Worm (Caenorhabditis elegans) whole organism, midembryonic: ENCODE results near the gene Y73C8C.8.

Experiments used
- T22C8.4 ChIP-seq: fragments of 200-800 bp; sonication (Bioruptor generic); IDR thresholded peaks from 2 replicates; pipeline ENCODE4 v1.3.6; 2022; ENCODE audit warnings: missing genetic modification characterization, missing compliant biosample characterization
- flt-1 ChIP-seq: fragments of 200-800 bp; sonication (Bioruptor generic); IDR thresholded peaks from 2 replicates; pipeline ENCODE4 v1.3.6; 2022; ENCODE audit warnings: missing genetic modification characterization, missing compliant biosample characterization

DNA sequence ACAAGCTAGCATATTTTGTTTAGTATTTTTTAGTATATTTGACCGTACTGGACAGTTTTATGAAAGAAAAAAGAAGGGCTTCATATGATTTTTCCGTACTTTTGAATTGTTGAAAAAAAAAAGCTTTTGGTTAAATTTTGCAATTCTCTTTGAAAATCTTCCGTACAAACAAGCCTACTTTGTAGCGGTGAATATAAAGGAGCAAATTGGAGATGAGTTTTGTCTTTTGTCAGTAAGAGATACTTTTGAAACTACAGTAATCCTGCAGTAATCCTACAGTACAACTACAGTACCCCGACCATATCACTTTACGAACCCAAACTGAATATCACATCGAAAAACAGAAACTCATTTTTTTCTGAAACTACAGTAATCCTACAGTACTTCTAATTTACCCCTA is 8.8 kb upstream of the Y73C8C.8 start:
- TF ChIP-seq flt-1 (GFP tag; lab: Robert Waterston, UW) (no peak), T22C8.4 (no peak)
